Worm (Caenorhabditis elegans) whole organism, young adult: ENCODE results near the gene elo-6.

Experiments used
- B0019.2 ChIP-seq: fragments of 200-800 bp; sonication (Bioruptor generic); conservative IDR thresholded peaks from 2 replicates; pipeline ENCODE4 v1.3.6; 2022; ENCODE audit warnings: missing genetic modification reagents, missing genetic modification characterization, missing compliant biosample characterization
- B0261.1 ChIP-seq: sonication (generic microtip); optimal IDR thresholded peaks from 2 replicates; lab custom pipeline; 2016; ENCODE audit warnings: mild to moderate bottlenecking, missing genetic modification characterization, moderate library complexity, missing compliant biosample characterization
- C17E4.6 ChIP-seq: fragments of 200-800 bp; sonication (Bioruptor generic); IDR thresholded peaks from 2 replicates; pipeline ENCODE4 v1.3.6; 2022; ENCODE audit warnings: missing genetic modification reagents, missing genetic modification characterization, missing compliant biosample characterization
- D2030.7 ChIP-seq: fragments of 200-800 bp; sonication (Bioruptor generic); IDR thresholded peaks from 2 replicates; pipeline ENCODE4 v1.3.6; 2022; ENCODE audit warnings: missing genetic modification reagents, missing genetic modification characterization, missing compliant biosample characterization
- F52B5.7 ChIP-seq: sonication (generic microtip); optimal IDR thresholded peaks from 2 replicates; lab custom pipeline; 2016; ENCODE audit warnings: mild to moderate bottlenecking, missing genetic modification characterization, missing compliant biosample characterization
- K12H6.12 ChIP-seq: fragments of 200-800 bp; sonication (Bioruptor generic); optimal IDR thresholded peaks from 2 replicates; lab custom pipeline; 2018; ENCODE audit warnings: mild to moderate bottlenecking, missing genetic modification characterization, missing compliant biosample characterization
- T07F8.4 ChIP-seq: sonication (generic microtip); optimal IDR thresholded peaks from 2 replicates; lab custom pipeline; 2016; ENCODE audit warnings: mild to moderate bottlenecking, missing genetic modification characterization, moderate library complexity, missing compliant biosample characterization
- ZK185.1 ChIP-seq: sonication (generic microtip); optimal IDR thresholded peaks from 2 replicates; lab custom pipeline; 2016; ENCODE audit warnings: mild to moderate bottlenecking, missing genetic modification characterization, missing compliant biosample characterization; ENCODE audit not compliant: poor library complexity, severe bottlenecking
- ama-1 ChIP-seq, 3 experiments: fragments of 150-350 bp in 1 of 3; sonication (generic microtip) in 2 of 3; optimal IDR thresholded peaks; 2 replicates each; lab custom pipeline; 2014 to 2018; ENCODE audit warnings: missing biosample characterization in 2 of 3, missing genetic modification characterization in 2 of 3, missing genetic modification reagents in 2 of 3
- aptf-2 ChIP-seq: fragments of 200-800 bp; sonication (Bioruptor generic); conservative IDR thresholded peaks from 2 replicates; pipeline ENCODE4 v1.3.6; 2022; ENCODE audit warnings: missing genetic modification reagents, missing genetic modification characterization, missing compliant biosample characterization
- athp-1 ChIP-seq: sonication (generic microtip); optimal IDR thresholded peaks from 2 replicates; lab custom pipeline; 2017; ENCODE audit warnings: mild to moderate bottlenecking, missing genetic modification characterization, missing compliant biosample characterization
- bed-1 ChIP-seq: fragments of 200-800 bp; sonication (Bioruptor generic); IDR thresholded peaks from 2 replicates; pipeline ENCODE4 v1.3.6; 2022; ENCODE audit warnings: missing genetic modification reagents, missing genetic modification characterization, missing compliant biosample characterization
- ccch-3 ChIP-seq: fragments of 200-800 bp; sonication (Bioruptor generic); optimal IDR thresholded peaks from 2 replicates; lab custom pipeline; 2018; ENCODE audit warnings: mild to moderate bottlenecking, missing genetic modification characterization, missing compliant biosample characterization
- ceh-91 ChIP-seq: fragments of 200-800 bp; sonication (Bioruptor generic); IDR thresholded peaks from 2 replicates; pipeline ENCODE4 v1.3.6; 2022; ENCODE audit warnings: missing genetic modification reagents, missing genetic modification characterization, missing compliant biosample characterization
- dpff-1 ChIP-seq: sonication (generic microtip); optimal IDR thresholded peaks from 2 replicates; lab custom pipeline; 2017; ENCODE audit warnings: mild to moderate bottlenecking, missing genetic modification characterization, missing compliant biosample characterization
- dpl-1 ChIP-seq: fragments of 150-350 bp; optimal IDR thresholded peaks from 2 replicates; lab custom pipeline; 2014; ENCODE audit warnings: missing biosample characterization, missing genetic modification reagents, missing genetic modification characterization
- efl-1 ChIP-seq: fragments of 150-350 bp; optimal IDR thresholded peaks from 2 replicates; lab custom pipeline; 2014; ENCODE audit warnings: missing biosample characterization, missing genetic modification reagents, missing genetic modification characterization
- egl-18 ChIP-seq: fragments of 200-800 bp; sonication (Bioruptor generic); IDR thresholded peaks from 2 replicates; pipeline ENCODE4 v1.3.6; 2022; ENCODE audit warnings: missing genetic modification reagents, missing genetic modification characterization, missing compliant biosample characterization
- egl-44 ChIP-seq: fragments of 200-800 bp; sonication (Bioruptor generic); IDR thresholded peaks from 2 replicates; pipeline ENCODE4 v1.3.6; 2022; ENCODE audit warnings: missing genetic modification reagents, missing genetic modification characterization, missing compliant biosample characterization
- egrh-3 ChIP-seq: fragments of 200-800 bp; sonication (Bioruptor generic); IDR thresholded peaks from 2 replicates; pipeline ENCODE4 v1.3.6; 2022; ENCODE audit warnings: missing genetic modification reagents, missing genetic modification characterization, missing compliant biosample characterization
- ets-4 ChIP-seq: fragments of 200-800 bp; sonication (Bioruptor generic); optimal IDR thresholded peaks from 2 replicates; lab custom pipeline; 2018; ENCODE audit warnings: mild to moderate bottlenecking, missing genetic modification characterization, missing compliant biosample characterization
- let-526 ChIP-seq: fragments of 200-800 bp; sonication (Bioruptor generic); IDR thresholded peaks from 2 replicates; pipeline ENCODE4 v1.3.6; 2022; ENCODE audit warnings: missing genetic modification reagents, missing genetic modification characterization, missing compliant biosample characterization
- lin-26 ChIP-seq: fragments of 200-800 bp; sonication (Bioruptor generic); IDR thresholded peaks from 2 replicates; pipeline ENCODE4 v1.3.6; 2022; ENCODE audit warnings: missing genetic modification reagents, missing genetic modification characterization, missing compliant biosample characterization
- lin-40 ChIP-seq: sonication (generic microtip); optimal IDR thresholded peaks from 2 replicates; lab custom pipeline; 2016; ENCODE audit warnings: missing genetic modification characterization, mild to moderate bottlenecking, missing compliant biosample characterization, missing genotype, missing genetic modification reagents
- lir-1 ChIP-seq: fragments of 200-800 bp; sonication (Bioruptor generic); conservative IDR thresholded peaks from 2 replicates; pipeline ENCODE4 v1.3.6; 2022; ENCODE audit warnings: missing genetic modification reagents, missing genetic modification characterization, missing compliant biosample characterization
- lsl-1 ChIP-seq: fragments of 200-800 bp; sonication (Bioruptor generic); optimal IDR thresholded peaks from 2 replicates; lab custom pipeline; 2018; ENCODE audit warnings: mild to moderate bottlenecking, missing genetic modification characterization, moderate library complexity, missing compliant biosample characterization
- madf-3 ChIP-seq: fragments of 200-800 bp; sonication (Bioruptor generic); IDR thresholded peaks from 2 replicates; pipeline ENCODE4 v1.3.6; 2022; ENCODE audit warnings: missing genetic modification reagents, missing genetic modification characterization, missing compliant biosample characterization
- mcd-1 ChIP-seq: fragments of 200-800 bp; sonication (Bioruptor generic); IDR thresholded peaks from 2 replicates; pipeline ENCODE4 v1.3.6; 2022; ENCODE audit warnings: missing genetic modification reagents, missing genetic modification characterization, missing compliant biosample characterization
- nfyb-1 ChIP-seq: fragments of 200-800 bp; sonication (Bioruptor generic); IDR thresholded peaks from 2 replicates; pipeline ENCODE4 v1.3.6; 2022; ENCODE audit warnings: missing genetic modification reagents, missing genetic modification characterization, missing compliant biosample characterization
- nhr-90 ChIP-seq: sonication (generic microtip); optimal IDR thresholded peaks from 2 replicates; lab custom pipeline; 2016; ENCODE audit warnings: missing genotype, mild to moderate bottlenecking, missing genetic modification characterization, missing compliant biosample characterization
- rpc-1 ChIP-seq, 2 experiments: fragments of 150-350 bp in 1 of 2; sonication (generic microtip) in 1 of 2; optimal IDR thresholded peaks; 2 replicates each; lab custom pipeline; 2014 to 2018; ENCODE audit warnings: missing biosample characterization in 1 of 2, missing genetic modification characterization in 1 of 2, missing genetic modification reagents in 1 of 2, missing genotype in 1 of 2
- sdz-38 ChIP-seq: sonication (generic microtip); optimal IDR thresholded peaks from 2 replicates; lab custom pipeline; 2016; ENCODE audit warnings: missing genotype, missing genetic modification characterization, missing compliant biosample characterization
- snpc-4 ChIP-seq, 5 experiments: fragments of 150-350 bp in 1 of 5; sonication (generic microtip) in 4 of 5; optimal IDR thresholded peaks; 2 replicates each; lab custom pipeline; 2014 to 2018; ENCODE audit warnings: missing genetic modification characterization in 5 of 5, missing biosample characterization in 3 of 5, antibody characterized with exemption in 2 of 5, mild to moderate bottlenecking in 2 of 5, missing compliant biosample characterization in 2 of 5, missing genotype in 2 of 5, moderate library complexity in 2 of 5, missing genetic modification reagents in 1 of 5
- ztf-18 ChIP-seq: sonication (generic microtip); optimal IDR thresholded peaks from 2 replicates; lab custom pipeline; 2016; ENCODE audit warnings: missing genotype, mild to moderate bottlenecking, missing genetic modification characterization, missing compliant biosample characterization
- ztf-26 ChIP-seq: sonication (generic microtip); optimal IDR thresholded peaks from 2 replicates; lab custom pipeline; 2017; ENCODE audit warnings: missing genetic modification characterization, missing compliant biosample characterization

The elo-6 gene

DNA sequence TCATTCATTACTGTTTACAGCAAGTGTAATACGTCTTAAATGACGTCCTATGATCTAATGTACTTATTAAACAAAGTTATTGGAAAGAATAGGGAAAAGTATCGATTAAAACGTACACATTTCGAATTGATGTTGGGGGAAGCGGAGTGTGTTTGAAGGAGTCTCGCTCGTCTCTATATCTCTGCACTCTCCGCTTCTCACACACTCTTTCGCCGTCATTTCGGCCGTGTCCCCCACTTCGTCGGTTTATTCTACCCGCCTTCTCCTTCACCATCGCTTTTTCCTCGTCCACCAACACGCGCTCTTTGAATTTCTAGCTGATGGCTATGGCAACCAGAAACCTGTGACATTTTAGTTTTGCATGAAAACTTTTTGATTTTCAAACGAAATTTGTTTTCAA lies 19.5 kb downstream of the elo-6 start (continued):
- no peak for TF ChIP-seq efl-1 (GFP tag; lab: Kevin White, UChicago)
- TF ChIP-seq ccch-3 (GFP tag; lab: Kevin White, UChicago), result no peak
- TF ChIP-seq egl-18 (GFP tag; lab: Robert Waterston, UW), result peak; percentile 63; the same call in 1 of the 2 replicates
- no peak for TF ChIP-seq ets-4 (GFP tag; lab: Kevin White, UChicago)
- peak; percentile 67 for TF ChIP-seq mcd-1 (GFP tag; lab: Robert Waterston, UW)
- no peak for TF ChIP-seq sdz-38
- no peak for TF ChIP-seq B0019.2 (GFP tag; lab: Robert Waterston, UW)
- TF ChIP-seq lin-26 (GFP tag; lab: Robert Waterston, UW), result no peak
- no peak for TF ChIP-seq bed-1
- no peak for TF ChIP-seq aptf-2 (GFP tag; lab: Robert Waterston, UW)
- no peak for TF ChIP-seq T07F8.4 (tag; lab: Kevin White, UChicago)
- TF ChIP-seq snpc-4 (GFP tag; optimal IDR thresholded peaks at IDR 0.05; lab: Kevin White, UChicago), result no peak
- peak in 2 of 4 experiments; percentile 20 to 67 for TF ChIP-seq snpc-4 (tag; optimal IDR thresholded peaks at IDR 0.05; lab: Kevin White, UChicago)
- no peak for TF ChIP-seq B0261.1 (tag; lab: Kevin White, UChicago)
- no peak for TF ChIP-seq ceh-91 (GFP tag; lab: Robert Waterston, UW)
- no peak for TF ChIP-seq let-526 (GFP tag; lab: Robert Waterston, UW)
- 0 out of 2 replicates have a peak, but pooled peaks have one; percentile 20 for TF ChIP-seq nfyb-1
- TF ChIP-seq dpl-1 (GFP tag; lab: Kevin White, UChicago), result no peak
- TF ChIP-seq D2030.7 (GFP tag; lab: Robert Waterston, UW), result no peak
- TF ChIP-seq C17E4.6 (GFP tag; lab: Robert Waterston, UW), result peak; percentile 23; the same call in 1 of the 2 replicates
- no peak for TF ChIP-seq lir-1 (GFP tag; lab: Robert Waterston, UW)
- TF ChIP-seq ama-1 (optimal IDR thresholded peaks at IDR 0.05; lab: Kevin White, UChicago), result no peak
- no peak for TF ChIP-seq ama-1 (GFP tag; optimal IDR thresholded peaks at IDR 0.05; lab: Kevin White, UChicago)

DNA sequence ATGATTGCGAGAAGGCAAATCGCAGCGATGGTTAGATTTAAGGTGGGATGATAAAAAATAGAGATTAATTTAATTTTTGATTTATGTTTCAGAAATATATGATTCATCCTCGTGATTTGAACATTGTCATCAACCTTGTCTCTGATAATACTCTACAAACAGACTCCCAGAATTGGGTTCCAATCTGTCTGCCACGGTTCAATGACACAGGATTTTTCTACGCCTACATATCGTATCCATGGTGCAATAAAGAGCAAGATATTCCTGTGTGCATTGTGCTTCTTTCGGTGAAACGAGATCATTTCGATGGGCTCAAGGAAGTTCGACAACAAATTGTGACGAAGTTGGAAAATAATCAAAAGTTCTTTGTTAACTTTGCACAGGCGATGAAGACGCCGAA lies 20.5 kb downstream of the elo-6 start:
- TF ChIP-seq rpc-1 (optimal IDR thresholded peaks at IDR 0.05; lab: Kevin White, UChicago), result no peak
- no peak for TF ChIP-seq rpc-1 (tag; optimal IDR thresholded peaks at IDR 0.05; lab: Kevin White, UChicago)
- no peak for TF ChIP-seq lin-40
- no peak for TF ChIP-seq lsl-1
- no peak for TF ChIP-seq dpff-1 (tag; lab: Kevin White, UChicago)
- TF ChIP-seq sdz-38, result no peak
- TF ChIP-seq ZK185.1 (tag; lab: Kevin White, UChicago), result no peak
- no peak for TF ChIP-seq K12H6.12
- no peak for TF ChIP-seq madf-3 (GFP tag; lab: Robert Waterston, UW)
- no peak for TF ChIP-seq F52B5.7 (tag; lab: Kevin White, UChicago)
- TF ChIP-seq egl-44 (GFP tag; lab: Robert Waterston, UW), result no peak
- TF ChIP-seq nhr-90 (tag; lab: Kevin White, UChicago), result no peak

ce11 chrIV:5366567-5366966 lies 21.8 kb downstream of the elo-6 start, which contains the start of gene sand-1:
TSS of gene sand-1 (plus strand) at chrIV:5366867.
- TF ChIP-seq snpc-4 (GFP tag; optimal IDR thresholded peaks at IDR 0.05; lab: Kevin White, UChicago) (no peak), snpc-4 (tag; optimal IDR thresholded peaks at IDR 0.05; lab: Kevin White, UChicago) (peak in 1 of 4 experiments; percentile 66), egrh-3 (no peak), ztf-26 (tag; lab: Kevin White, UChicago) (no peak), athp-1 (tag; lab: Kevin White, UChicago) (peak; percentile 30), ztf-18 (no peak)
